Worm (Caenorhabditis elegans) whole organism, L3 larva: ENCODE data around the gene C56A3.6.
A peak's percentile ranks its signal among the peaks of the same experiment; 100 is the strongest.

Experiments
- R02D3.7 ChIP-seq: fragments of 150-350 bp; optimal IDR thresholded peaks from 2 replicates; lab custom pipeline; 2014; ENCODE audit warnings: missing biosample characterization, missing genetic modification characterization
- ZK546.5 ChIP-seq: sonication (generic microtip); optimal IDR thresholded peaks from 2 replicates; lab custom pipeline; 2017; ENCODE audit warnings: missing biosample characterization, missing genetic modification characterization
- aly-2 ChIP-seq: fragments of 150-350 bp; optimal IDR thresholded peaks from 2 replicates; lab custom pipeline; 2014; ENCODE audit warnings: missing biosample characterization, missing genetic modification characterization
- ama-1 ChIP-seq: fragments of 150-350 bp; optimal IDR thresholded peaks from 2 replicates; lab custom pipeline; 2018
- ceh-16 ChIP-seq: sonication (generic microtip); optimal IDR thresholded peaks from 2 replicates; lab custom pipeline; 2017; ENCODE audit warnings: missing biosample characterization, missing genetic modification characterization
- ceh-28 ChIP-seq: fragments of 150-350 bp; optimal IDR thresholded peaks from 2 replicates; lab custom pipeline; 2014; ENCODE audit warnings: missing biosample characterization, missing genetic modification reagents, missing genetic modification characterization
- ceh-82 ChIP-seq: fragments of 150-350 bp; optimal IDR thresholded peaks from 2 replicates; lab custom pipeline; 2014; ENCODE audit warnings: missing biosample characterization, missing genetic modification characterization
- daf-12 ChIP-seq: fragments of 150-350 bp; optimal IDR thresholded peaks from 2 replicates; lab custom pipeline; 2014; ENCODE audit warnings: missing biosample characterization, missing genetic modification reagents, missing genetic modification characterization
- egl-27 ChIP-seq: sonication (generic microtip); optimal IDR thresholded peaks from 4 replicates; lab custom pipeline; 2017; ENCODE audit warnings: missing biosample characterization, missing genetic modification reagents, missing genetic modification characterization
- egl-5 ChIP-seq: fragments of 150-350 bp; optimal IDR thresholded peaks from 2 replicates; lab custom pipeline; 2017; ENCODE audit warnings: missing biosample characterization, missing genetic modification reagents, missing genetic modification characterization, inconsistent platforms
- elt-1 ChIP-seq: fragments of 150-350 bp; optimal IDR thresholded peaks from 2 replicates; lab custom pipeline; 2014; ENCODE audit warnings: missing biosample characterization, missing genetic modification characterization
- elt-2 ChIP-seq: sonication (generic microtip); optimal IDR thresholded peaks from 2 replicates; lab custom pipeline; 2016; ENCODE audit warnings: missing genetic modification reagents, mild to moderate bottlenecking, missing genetic modification characterization, missing compliant biosample characterization
- eor-1 ChIP-seq, 2 experiments: fragments of 150-350 bp; optimal IDR thresholded peaks; 2 replicates each; lab custom pipeline; 2014 to 2018; ENCODE audit warnings: missing biosample characterization in 2 of 2, missing genetic modification characterization in 2 of 2
- fkh-2 ChIP-seq: fragments of 150-350 bp; optimal IDR thresholded peaks from 2 replicates; lab custom pipeline; 2014; ENCODE audit warnings: missing biosample characterization, missing genetic modification reagents, missing genetic modification characterization
- jun-1 ChIP-seq: fragments of 150-350 bp; optimal IDR thresholded peaks from 2 replicates; lab custom pipeline; 2014; ENCODE audit warnings: missing biosample characterization, missing genetic modification reagents, missing genetic modification characterization
- lin-15B ChIP-seq: fragments of 150-350 bp; optimal IDR thresholded peaks from 2 replicates; lab custom pipeline; 2014; ENCODE audit warnings: missing biosample characterization, missing genetic modification characterization
- lin-39 ChIP-seq: fragments of 150-350 bp; optimal IDR thresholded peaks from 2 replicates; lab custom pipeline; 2018; ENCODE audit warnings: missing biosample characterization, missing genetic modification reagents, missing genetic modification characterization
- lsy-12 ChIP-seq: sonication (generic microtip); optimal IDR thresholded peaks from 2 replicates; lab custom pipeline; 2016; ENCODE audit warnings: mild to moderate bottlenecking, missing genetic modification characterization, missing compliant biosample characterization
- mml-1 ChIP-seq: fragments of 150-350 bp; sonication (generic microtip); optimal IDR thresholded peaks from 3 replicates; lab custom pipeline; 2014; ENCODE audit warnings: missing biosample characterization, missing genetic modification characterization
- nhr-11 ChIP-seq: fragments of 150-350 bp; optimal IDR thresholded peaks from 2 replicates; lab custom pipeline; 2014; ENCODE audit warnings: missing biosample characterization, missing genetic modification characterization
- nhr-23 ChIP-seq: fragments of 150-350 bp; optimal IDR thresholded peaks from 2 replicates; lab custom pipeline; 2014; ENCODE audit warnings: missing biosample characterization, missing genetic modification reagents, missing genetic modification characterization
- nhr-237 ChIP-seq: fragments of 150-350 bp; optimal IDR thresholded peaks from 2 replicates; lab custom pipeline; 2014; ENCODE audit warnings: missing biosample characterization, missing genetic modification characterization
- nhr-25 ChIP-seq: sonication (generic microtip); optimal IDR thresholded peaks from 2 replicates; lab custom pipeline; 2017; ENCODE audit warnings: missing biosample characterization, missing genetic modification characterization
- nhr-43 ChIP-seq: sonication (generic microtip); optimal IDR thresholded peaks from 2 replicates; lab custom pipeline; 2016; ENCODE audit warnings: mild to moderate bottlenecking, missing genetic modification characterization, missing compliant biosample characterization; ENCODE audit not compliant: poor library complexity, severe bottlenecking
- nhr-67 ChIP-seq: fragments of 150-350 bp; optimal IDR thresholded peaks from 2 replicates; lab custom pipeline; 2014; ENCODE audit warnings: missing biosample characterization, missing genetic modification characterization
- nhr-76 ChIP-seq: fragments of 150-350 bp; sonication (generic microtip); optimal IDR thresholded peaks from 5 replicates; lab custom pipeline; 2014; ENCODE audit warnings: missing biosample characterization, missing genetic modification characterization
- pha-4 ChIP-seq: fragments of 150-350 bp; optimal IDR thresholded peaks from 2 replicates; lab custom pipeline; 2014; ENCODE audit warnings: missing biosample characterization, missing genetic modification reagents, missing genetic modification characterization
- pqm-1 ChIP-seq: fragments of 150-350 bp; optimal IDR thresholded peaks from 2 replicates; lab custom pipeline; 2017; ENCODE audit warnings: missing biosample characterization, missing genetic modification characterization, inconsistent platforms
- tbx-2 ChIP-seq: sonication (generic microtip); optimal IDR thresholded peaks from 2 replicates; lab custom pipeline; 2016; ENCODE audit warnings: mild to moderate bottlenecking, missing genetic modification characterization, missing compliant biosample characterization
- unc-39 ChIP-seq: sonication (generic microtip); optimal IDR thresholded peaks from 4 replicates; lab custom pipeline; 2017; ENCODE audit warnings: missing biosample characterization, missing genetic modification characterization
- zag-1 ChIP-seq: fragments of 150-350 bp; optimal IDR thresholded peaks from 2 replicates; lab custom pipeline; 2014; ENCODE audit warnings: missing biosample characterization, missing genetic modification characterization
- ztf-11 ChIP-seq: fragments of 150-350 bp; optimal IDR thresholded peaks from 2 replicates; lab custom pipeline; 2014; ENCODE audit warnings: missing biosample characterization, missing genetic modification characterization
- ztf-4 ChIP-seq: fragments of 150-350 bp; optimal IDR thresholded peaks from 2 replicates; lab custom pipeline; 2014; ENCODE audit warnings: missing biosample characterization, missing genetic modification characterization

Gene C56A3.6

DNA sequence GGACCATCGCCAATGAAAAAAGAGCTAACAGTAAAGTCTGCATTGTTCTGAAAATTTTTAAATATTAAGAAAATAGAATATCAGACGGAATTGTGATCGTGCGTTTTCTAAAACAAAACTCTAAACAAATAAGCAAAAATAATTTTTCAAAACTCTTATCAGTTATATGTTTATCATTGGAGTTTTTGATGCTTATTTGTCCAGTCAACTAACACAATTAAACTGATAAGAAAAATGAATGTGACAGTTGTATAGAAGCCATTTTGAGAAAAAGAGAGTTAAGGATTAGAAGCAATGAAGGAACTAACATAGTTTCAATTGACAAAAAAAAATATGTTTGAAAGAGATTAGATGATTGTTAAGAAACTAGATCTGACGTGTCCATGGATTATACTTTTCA, 25.5 kb downstream of the C56A3.6 start, which contains the start of gene ttr-44:
Gene ttr-44, minus strand, starts transcription at position 47 of the 400 bp plus-strand sequence.
- TF ChIP-seq elt-2 (tag; lab: Kevin White, UChicago) = peak; percentile 87
- TF ChIP-seq jun-1 (tag; lab: Kevin White, UChicago) = peak; percentile 30
- peak; percentile 81 for TF ChIP-seq pha-4 (tag; lab: Kevin White, UChicago)
- no peak for TF ChIP-seq nhr-237 (tag; lab: Kevin White, UChicago)
- no peak for TF ChIP-seq unc-39 (tag; lab: Kevin White, UChicago)
- TF ChIP-seq pqm-1 (tag; lab: Kevin White, UChicago) = peak; percentile 87
- no peak for TF ChIP-seq nhr-76 (tag; lab: Kevin White, UChicago)
- TF ChIP-seq nhr-23 = no peak
- TF ChIP-seq eor-1 (tag; optimal IDR thresholded peaks at IDR 0.05; lab: Kevin White, UChicago) = no peak
- no peak for TF ChIP-seq ztf-4
- TF ChIP-seq nhr-25 (tag; lab: Kevin White, UChicago) = no peak
- no peak for TF ChIP-seq lin-15B (tag; lab: Kevin White, UChicago)
- no peak for TF ChIP-seq nhr-43 (tag; lab: Kevin White, UChicago)
- TF ChIP-seq mml-1 (tag; lab: Kevin White, UChicago) = no peak
- TF ChIP-seq, all 47 proteins: peak for 4

DNA sequence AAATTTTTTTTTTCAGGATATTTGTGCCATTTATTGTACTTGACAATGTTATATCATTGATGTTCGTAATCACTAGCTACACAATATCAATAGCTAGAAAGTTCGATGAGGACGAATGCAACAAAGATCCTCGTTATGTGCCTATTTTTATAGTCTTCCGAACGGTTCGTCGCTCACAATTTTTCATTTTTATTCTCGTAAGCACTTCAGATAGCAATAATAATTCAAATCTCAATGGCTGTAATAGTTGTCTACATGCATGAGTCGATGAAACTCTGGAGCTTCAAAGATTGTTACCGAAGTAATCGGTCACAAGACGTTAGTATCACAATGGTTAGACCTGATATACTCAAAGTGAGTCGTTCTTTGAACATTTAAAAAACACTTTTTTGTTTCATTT, 27.0 kb downstream of the C56A3.6 start:
- TF ChIP-seq nhr-237 (tag; lab: Kevin White, UChicago) = no peak
- TF ChIP-seq ama-1 (lab: Kevin White, UChicago) = peak; percentile 58
- TF ChIP-seq aly-2 (tag; lab: Kevin White, UChicago) = no peak
- no peak for TF ChIP-seq ceh-16 (tag; lab: Kevin White, UChicago)
- peak; percentile 35 for TF ChIP-seq elt-2 (tag; lab: Kevin White, UChicago)
- TF ChIP-seq pha-4 (tag; lab: Kevin White, UChicago) = peak; percentile 31
- peak; percentile 42 for TF ChIP-seq jun-1 (tag; lab: Kevin White, UChicago)
- no peak for TF ChIP-seq daf-12 (tag; lab: Kevin White, UChicago)
- no peak for TF ChIP-seq ZK546.5 (tag; lab: Kevin White, UChicago)
- no peak for TF ChIP-seq unc-39 (tag; lab: Kevin White, UChicago)
- TF ChIP-seq pqm-1 (tag; lab: Kevin White, UChicago) = peak; percentile 68
- no peak for TF ChIP-seq tbx-2 (tag; lab: Kevin White, UChicago)
- no peak for TF ChIP-seq lsy-12 (tag; lab: Kevin White, UChicago)
- TF ChIP-seq nhr-76 (tag; lab: Kevin White, UChicago) = no peak
- no peak for TF ChIP-seq nhr-11 (tag; lab: Kevin White, UChicago)

DNA sequence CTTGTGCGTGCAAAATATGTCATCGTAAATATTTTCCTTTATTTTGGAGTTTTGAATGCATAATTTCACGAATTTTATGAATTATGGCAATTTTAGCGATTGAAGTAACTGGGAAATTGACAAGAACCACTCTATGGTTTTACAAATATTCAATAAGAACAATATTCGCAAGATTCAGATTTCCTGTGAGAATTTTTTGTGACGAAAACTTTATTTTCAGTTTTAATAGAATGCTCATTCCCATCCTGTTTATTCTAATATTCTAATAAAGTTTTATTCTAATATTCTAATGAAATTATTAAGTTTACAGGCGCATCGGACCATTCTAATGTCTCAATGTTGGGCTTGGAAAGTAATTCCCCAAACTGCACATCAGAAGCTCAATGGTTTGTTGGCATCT, 33.0 kb downstream of the C56A3.6 start, which contains the start of gene R11G10.3:
Gene R11G10.3, plus strand, starts transcription at position 301 of the 400 bp plus-strand sequence.
- TF ChIP-seq lin-15B (tag; lab: Kevin White, UChicago) (no peak), ztf-11 (tag; lab: Kevin White, UChicago) (no peak), pha-4 (tag; lab: Kevin White, UChicago) (no peak), egl-5 (tag; lab: Kevin White, UChicago) (no peak), zag-1 (tag; lab: Kevin White, UChicago) (no peak), lin-39 (no peak), R02D3.7 (tag; lab: Kevin White, UChicago) (no peak), lsy-12 (tag; lab: Kevin White, UChicago) (no peak), aly-2 (tag; lab: Kevin White, UChicago) (no peak), nhr-67 (no peak), eor-1 (tag; optimal IDR thresholded peaks at IDR 0.05; lab: Kevin White, UChicago) (no peak), elt-1 (no peak), ZK546.5 (tag; lab: Kevin White, UChicago) (no peak), nhr-23 (no peak), ceh-82 (no peak), egl-27 (tag; lab: Kevin White, UChicago) (no peak)

DNA sequence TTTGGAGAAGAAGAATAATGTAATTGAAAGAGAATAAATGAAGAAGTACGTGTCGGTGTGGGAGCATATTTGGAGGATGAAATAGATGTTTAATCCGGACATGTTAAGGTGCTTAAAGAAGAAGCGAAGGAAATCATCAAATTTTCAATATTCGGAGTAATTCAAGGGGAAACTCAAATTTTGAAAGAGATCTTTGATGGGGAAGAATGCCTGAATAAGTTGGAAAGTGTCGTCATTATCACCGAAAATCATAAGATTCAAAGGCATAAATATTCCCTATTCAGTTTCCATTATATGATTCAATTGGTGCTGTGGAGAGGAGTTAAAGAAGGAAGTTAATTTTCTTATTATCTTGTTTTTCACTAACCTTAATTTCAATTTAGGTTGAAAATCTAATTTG, 41.1 kb downstream of the C56A3.6 start, which contains the start of gene semi-1:
Gene semi-1, minus strand, starts transcription at position 101 of the 400 bp plus-strand sequence.
- TF ChIP-seq zag-1 (tag; lab: Kevin White, UChicago) = no peak
- TF ChIP-seq lin-39 = no peak
- no peak for TF ChIP-seq pha-4 (tag; lab: Kevin White, UChicago)
- TF ChIP-seq ceh-16 (tag; lab: Kevin White, UChicago) = no peak
- TF ChIP-seq elt-1 = no peak
- TF ChIP-seq nhr-237 (tag; lab: Kevin White, UChicago) = no peak
- no peak for TF ChIP-seq fkh-2 (tag; lab: Kevin White, UChicago)
- no peak for TF ChIP-seq pqm-1 (tag; lab: Kevin White, UChicago)
- no peak for TF ChIP-seq nhr-67
- TF ChIP-seq elt-2 (tag; lab: Kevin White, UChicago) = no peak
- no peak for TF ChIP-seq lsy-12 (tag; lab: Kevin White, UChicago)
- TF ChIP-seq ama-1 (lab: Kevin White, UChicago) = no peak
- TF ChIP-seq ceh-28 (tag; lab: Kevin White, UChicago) = no peak
- TF ChIP-seq ZK546.5 (tag; lab: Kevin White, UChicago) = no peak
